Worm (Caenorhabditis elegans): ENCODE measurements around the gene dhs-21.

- TF ChIP-seq him-1 (tag; optimal IDR thresholded peaks at IDR 0.05) = no peak
- no peak for TF ChIP-seq dao-5 (tag; optimal IDR thresholded peaks at IDR 0.05)
Observed at ce11 chrV:12741684-12742083, 8.2 kb upstream of the dhs-21 start, which contains the start of gene hrg-7.

Measured in whole organism, L4/young adult.